Worm (Caenorhabditis elegans): ENCODE results near the gene oac-42.

- TF ChIP-seq elt-3 (tag; optimal IDR thresholded peaks at IDR 0.05) (no peak), unc-39 (tag; optimal IDR thresholded peaks at IDR 0.05) (no peak), elt-1 (tag; optimal IDR thresholded peaks at IDR 0.05; ENCODE audit: borderline replicate concordance, insufficient read depth) (no peak), flh-1 (GFP tag; optimal IDR thresholded peaks at IDR 0.05) (no peak), mab-5 (tag; optimal IDR thresholded peaks at IDR 0.05) (no peak), bed-3 (GFP tag; optimal IDR thresholded peaks at IDR 0.05) (no peak)
Observed at ce11 chrV:15890115-15890514, 5.5 kb upstream of the oac-42 start.
